Fruit fly (Drosophila melanogaster) whole organism, larva: ENCODE results near the gene CG46462.

Source experiments
- noc ChIP-seq: fragments of 200-800 bp; sonication (Bioruptor generic); optimal IDR thresholded peaks from 3 replicates; lab custom pipeline; 2019; ENCODE audit warnings: missing biosample characterization, mild to moderate bottlenecking, missing genetic modification characterization, moderate library complexity

The CG46462 gene

dm6 chr3L:19931391-19931790 lies at the start of gene CG46462:
Gene CG46462, plus strand, starts transcription at chr3L:19931691.
- no peak for TF ChIP-seq noc (tag; lab: Kevin White, UChicago)

DNA sequence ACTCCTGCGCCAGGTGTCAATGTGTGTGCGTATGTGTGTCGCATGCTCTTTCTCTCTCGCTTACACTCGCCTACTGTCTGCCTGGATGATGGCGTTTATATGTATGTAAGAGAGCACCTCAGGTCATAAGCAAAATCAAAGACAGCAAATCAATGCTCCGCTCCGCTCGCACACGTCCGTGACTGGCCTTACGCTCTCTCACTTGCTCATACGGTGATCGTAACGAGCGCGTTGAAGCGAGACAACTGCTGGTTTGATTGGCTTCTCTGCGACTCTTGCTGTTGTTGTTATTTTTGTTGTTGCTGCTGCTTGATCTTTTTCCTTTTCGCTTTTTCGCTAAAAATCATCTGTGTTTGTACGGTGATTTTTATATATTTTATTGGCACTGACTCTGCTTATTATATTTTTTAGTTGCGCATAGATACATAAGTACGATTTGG lies 35.9 kb upstream of the CG46462 start:
- TF ChIP-seq noc (tag; lab: Kevin White, UChicago), result peak; percentile 69

dm6 chr3L:19896280-19896891 lies 35.1 kb upstream of the CG46462 start:
- no peak for TF ChIP-seq noc (tag; lab: Kevin White, UChicago)

dm6 chr3L:19896892-19897684 lies 34.4 kb upstream of the CG46462 start:
- no peak for TF ChIP-seq noc (tag; lab: Kevin White, UChicago)

DNA sequence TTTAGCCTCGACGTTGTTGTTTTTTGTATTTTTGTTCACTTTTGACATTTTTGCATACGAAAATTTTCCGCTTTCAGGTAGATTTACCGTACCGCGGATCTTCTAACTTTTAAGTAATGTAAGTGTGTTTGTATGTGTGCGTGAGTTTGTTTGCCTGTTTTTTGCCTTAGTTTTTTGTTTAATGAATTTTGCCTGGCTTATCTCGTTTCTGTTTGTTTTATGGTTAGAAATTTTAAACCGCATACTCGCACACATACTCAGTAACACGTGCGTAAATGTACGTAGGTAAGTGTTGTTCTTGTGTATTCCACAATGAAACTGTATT lies 33.8 kb upstream of the CG46462 start:
- TF ChIP-seq noc (tag; lab: Kevin White, UChicago), result no peak

DNA sequence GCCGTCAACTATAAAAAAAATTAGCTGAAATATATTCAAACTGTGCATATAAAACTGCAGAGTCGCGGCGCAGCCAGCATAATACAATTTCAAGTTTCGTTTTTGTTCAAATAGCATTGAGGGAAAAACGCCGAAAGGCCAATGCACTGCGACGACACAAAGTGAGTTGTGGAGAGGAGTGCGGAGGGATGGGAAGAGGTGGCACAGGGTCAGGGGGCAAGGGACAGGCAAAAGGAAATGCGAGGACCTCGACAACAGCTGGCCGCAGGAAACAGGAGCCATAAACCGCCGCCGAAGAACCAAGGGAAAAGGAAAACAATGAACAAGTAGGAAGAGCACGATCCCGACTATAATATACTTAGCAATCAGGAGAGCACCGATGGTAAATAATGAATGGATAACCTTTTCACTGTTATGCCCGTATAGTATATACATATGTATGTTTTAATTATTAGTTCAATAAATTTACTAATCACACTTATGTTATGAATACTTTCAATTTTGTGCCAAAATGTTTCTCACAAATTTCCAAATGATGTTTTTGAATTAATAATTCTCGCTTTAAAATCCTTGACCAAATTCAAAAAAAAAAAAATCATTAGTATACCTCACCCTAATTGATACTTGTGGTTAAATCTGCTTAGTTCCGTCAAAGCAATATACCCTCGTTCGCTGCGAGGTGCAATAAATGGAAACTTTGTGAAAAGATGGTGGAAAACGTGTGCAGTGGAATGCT lies 32.8 kb upstream of the CG46462 start:
- TF ChIP-seq noc (tag; lab: Kevin White, UChicago), result no peak

- no peak for TF ChIP-seq noc (tag; lab: Kevin White, UChicago)
These were observed 32.1 kb upstream of the CG46462 start for dm6 chr3L:19899308-19899927.

dm6 chr3L:19900184-19901089 lies 31.1 kb upstream of the CG46462 start:
- TF ChIP-seq noc (tag; lab: Kevin White, UChicago), result no peak

DNA sequence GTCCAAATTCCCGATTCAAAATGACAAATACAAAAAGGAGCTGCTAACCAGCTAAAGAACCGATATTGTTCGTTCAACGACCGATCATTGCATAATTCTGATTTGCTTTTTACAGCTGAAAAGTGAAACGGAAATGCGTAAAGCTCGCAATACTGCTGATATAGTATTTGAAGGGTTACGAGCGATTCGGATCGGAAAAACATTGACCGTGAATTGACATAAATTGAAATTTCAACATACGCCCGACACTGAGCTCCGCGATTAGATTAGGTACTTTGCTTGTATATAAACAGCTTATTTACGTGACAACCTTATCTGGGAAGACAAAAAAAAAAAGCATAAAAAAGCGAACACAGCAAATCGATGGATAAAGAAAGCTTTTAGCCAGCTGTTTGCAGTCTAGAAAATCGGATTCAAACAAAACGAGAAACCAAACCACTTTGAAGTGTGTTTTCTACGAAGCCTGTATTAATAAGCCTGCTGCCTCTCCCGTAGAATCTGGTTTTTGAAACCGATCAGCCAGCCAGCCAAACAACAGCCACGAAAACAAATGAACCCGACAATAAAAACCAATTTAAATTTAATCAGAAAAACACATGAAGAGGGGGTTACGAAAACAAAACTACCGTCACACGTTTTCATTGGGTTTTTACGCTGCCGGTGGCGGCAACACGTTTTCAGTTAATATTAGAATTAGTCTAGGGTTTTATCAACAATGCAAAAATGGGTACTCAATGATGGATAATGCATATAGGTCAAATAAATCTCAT lies 29.8 kb upstream of the CG46462 start:
- TF ChIP-seq noc (tag; lab: Kevin White, UChicago), result peak; percentile 14

DNA sequence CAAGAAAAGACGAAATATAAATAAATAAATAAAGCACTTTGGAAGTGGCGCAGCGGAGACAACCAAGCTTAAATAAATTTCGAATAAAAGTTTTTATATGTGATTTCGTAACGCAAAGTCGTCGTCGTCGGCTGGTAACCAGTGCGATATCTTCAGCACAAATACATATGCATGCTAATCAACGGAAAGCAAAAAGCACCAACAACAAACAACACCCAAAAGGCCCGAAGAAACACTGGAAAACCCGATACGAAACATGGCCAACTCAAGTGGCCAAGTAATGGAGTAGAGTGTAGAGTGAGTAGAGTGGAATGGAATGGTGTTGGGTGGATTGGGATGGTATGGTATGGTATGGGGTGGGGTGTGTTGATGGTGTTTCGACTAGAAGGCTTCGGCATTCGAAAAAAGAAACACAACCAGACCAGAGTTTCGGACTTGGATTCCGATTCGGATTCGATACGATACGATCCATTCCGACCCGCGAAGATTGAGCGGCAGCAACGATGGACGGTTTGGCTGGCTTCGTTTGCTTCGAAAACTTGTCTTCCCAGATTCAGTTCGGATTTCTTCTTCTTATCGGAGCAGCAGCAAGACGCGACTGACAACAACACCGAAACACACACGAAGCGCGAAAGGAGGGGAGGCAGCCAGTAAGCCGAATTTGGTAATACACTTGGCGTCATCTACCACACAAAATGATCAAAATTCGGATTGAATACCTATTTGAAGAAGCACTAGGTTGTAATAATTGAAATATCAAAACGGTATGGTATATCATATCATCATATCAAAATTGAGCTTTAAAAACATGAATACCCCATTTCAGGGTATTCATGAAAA lies 28.7 kb upstream of the CG46462 start:
- peak; percentile 94 for TF ChIP-seq noc (tag; lab: Kevin White, UChicago)

DNA sequence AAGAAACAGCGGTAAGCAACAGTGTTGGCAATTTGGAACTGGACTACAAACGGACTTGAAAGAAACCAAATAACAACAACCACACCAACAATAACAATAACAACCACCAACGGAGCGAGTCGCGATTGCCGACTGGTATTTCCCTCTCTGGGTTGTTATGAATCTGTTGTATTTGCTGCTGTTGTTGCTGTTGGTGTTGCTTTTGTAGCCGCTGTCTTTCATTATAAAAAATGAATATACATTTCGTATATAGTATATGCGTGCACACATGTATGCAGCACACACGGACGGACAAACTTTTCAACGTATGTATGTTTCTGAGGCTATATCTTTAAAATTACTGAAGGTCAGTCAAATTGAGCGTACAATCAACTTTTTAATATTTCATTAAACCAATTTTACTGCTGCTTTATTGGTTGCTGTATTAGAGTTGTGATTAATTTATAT lies 28.1 kb upstream of the CG46462 start:
- no peak for TF ChIP-seq noc (tag; lab: Kevin White, UChicago)

DNA sequence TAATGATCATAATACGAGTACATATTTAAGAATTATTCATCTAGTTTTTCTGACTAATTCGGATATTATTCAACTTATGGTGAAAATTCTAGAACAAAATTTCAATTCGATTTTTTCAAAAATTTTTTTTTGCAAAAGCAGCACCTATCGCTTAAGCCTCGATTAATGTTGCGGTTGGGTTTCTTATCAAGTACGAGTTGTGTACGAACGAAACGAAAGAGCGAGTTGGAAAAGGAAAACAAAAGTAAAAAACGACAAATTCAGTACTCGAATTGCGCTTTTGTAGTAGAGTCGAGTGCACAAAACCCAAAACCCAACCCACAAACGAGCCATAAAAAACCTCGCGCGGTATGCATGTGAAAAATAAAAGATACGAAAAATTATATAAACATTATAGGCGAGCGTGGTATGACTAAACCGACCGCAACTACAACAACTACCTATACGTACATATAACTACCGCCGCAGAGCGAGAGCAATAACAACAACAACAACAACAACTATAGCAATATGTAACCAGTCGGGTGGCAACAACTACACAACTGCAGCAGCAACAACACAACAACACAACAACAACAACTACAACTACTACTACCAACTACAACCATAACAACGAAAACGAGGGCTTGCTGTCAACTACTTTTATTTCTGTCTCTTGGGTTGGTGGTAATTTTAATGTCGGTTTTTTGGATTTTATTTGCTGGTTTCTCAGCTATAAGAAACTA lies 26.9 kb upstream of the CG46462 start:
- TF ChIP-seq noc (tag; lab: Kevin White, UChicago), result no peak

DNA sequence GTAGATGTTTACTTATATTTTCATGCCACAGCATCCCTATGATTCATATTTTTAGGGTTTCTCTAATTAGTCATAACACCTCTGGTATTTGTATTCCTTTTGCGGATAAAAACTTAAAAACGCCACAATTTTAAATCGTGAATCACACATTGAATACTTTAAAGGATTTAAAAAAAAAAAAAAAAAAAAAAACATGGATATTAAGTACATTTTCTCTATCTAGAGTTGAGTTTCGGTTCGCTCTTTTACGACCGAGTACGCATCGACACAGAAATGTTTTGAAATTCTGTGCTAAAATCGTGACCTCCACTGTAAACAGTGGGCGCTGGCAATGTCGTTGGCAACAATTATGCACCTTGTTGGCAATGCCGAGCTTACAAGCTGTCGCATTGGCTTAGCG lies 26.1 kb upstream of the CG46462 start:
- no peak for TF ChIP-seq noc (tag; lab: Kevin White, UChicago)
